Worm (Caenorhabditis elegans) whole organism, early embryonic: ENCODE data around the gene M142.5.

Experiments
- B0310.2 ChIP-seq: sonication (generic microtip); optimal IDR thresholded peaks from 2 replicates; lab custom pipeline; 2016; ENCODE audit warnings: mild to moderate bottlenecking, missing genetic modification characterization, missing compliant biosample characterization
- F13C5.2 ChIP-seq: sonication (generic microtip); optimal IDR thresholded peaks from 2 replicates; lab custom pipeline; 2017; ENCODE audit warnings: mild to moderate bottlenecking, missing genetic modification characterization, inconsistent platforms, missing compliant biosample characterization
- aly-1 ChIP-seq: sonication (generic microtip); optimal IDR thresholded peaks from 2 replicates; lab custom pipeline; 2016; ENCODE audit warnings: missing genetic modification characterization, missing compliant biosample characterization
- ama-1 ChIP-seq: fragments of 150-350 bp; optimal IDR thresholded peaks from 2 replicates; lab custom pipeline; 2014
- ceh-13 ChIP-seq: fragments of 200-800 bp; sonication (Bioruptor generic); optimal IDR thresholded peaks from 2 replicates; lab custom pipeline; 2018; ENCODE audit warnings: mild to moderate bottlenecking, missing genetic modification characterization, missing compliant biosample characterization
- ceh-36 ChIP-seq: sonication (generic microtip); optimal IDR thresholded peaks from 2 replicates; lab custom pipeline; 2016; ENCODE audit warnings: missing genetic modification characterization, inconsistent platforms, missing compliant biosample characterization
- ets-7 ChIP-seq: sonication (generic microtip); optimal IDR thresholded peaks from 2 replicates; lab custom pipeline; 2016; ENCODE audit warnings: missing genotype, missing genetic modification characterization, missing compliant biosample characterization
- flt-1 ChIP-seq: fragments of 200-800 bp; sonication (Bioruptor generic); IDR thresholded peaks from 2 replicates; pipeline ENCODE4 v1.3.6; 2022; ENCODE audit warnings: missing genetic modification characterization, missing compliant biosample characterization
- hmbx-1 ChIP-seq: sonication (generic microtip); optimal IDR thresholded peaks from 2 replicates; lab custom pipeline; 2016; ENCODE audit warnings: mild to moderate bottlenecking, missing genetic modification characterization, missing compliant biosample characterization
- hmg-4 ChIP-seq: fragments of 200-800 bp; sonication (Bioruptor generic); optimal IDR thresholded peaks from 2 replicates; lab custom pipeline; 2018; ENCODE audit warnings: mild to moderate bottlenecking, missing genetic modification characterization, missing compliant biosample characterization
- hnd-1 ChIP-seq: sonication (generic microtip); optimal IDR thresholded peaks from 2 replicates; lab custom pipeline; 2016; ENCODE audit warnings: missing genetic modification characterization, missing compliant biosample characterization
- pes-1 ChIP-seq: fragments of 200-800 bp; sonication (Bioruptor generic); IDR thresholded peaks from 2 replicates; pipeline ENCODE4 v1.3.6; 2022; ENCODE audit warnings: missing genetic modification reagents, missing genetic modification characterization, missing compliant biosample characterization
- scrt-1 ChIP-seq: fragments of 200-800 bp; sonication (Bioruptor generic); IDR thresholded peaks from 2 replicates; pipeline ENCODE4 v1.3.6; 2022; ENCODE audit warnings: missing genetic modification characterization, missing compliant biosample characterization
- sea-1 ChIP-seq: fragments of 200-800 bp; sonication (Bioruptor generic); conservative IDR thresholded peaks from 2 replicates; pipeline ENCODE4 v1.3.6; 2022; ENCODE audit warnings: missing genetic modification characterization, missing compliant biosample characterization
- tbx-11 ChIP-seq: fragments of 200-800 bp; sonication (Bioruptor generic); IDR thresholded peaks from 2 replicates; pipeline ENCODE4 v1.3.6; 2022; ENCODE audit warnings: missing genetic modification characterization, missing compliant biosample characterization
- tbx-37 ChIP-seq: fragments of 200-800 bp; sonication (Bioruptor generic); conservative IDR thresholded peaks from 2 replicates; pipeline ENCODE4 v1.3.6; 2022; ENCODE audit warnings: missing genetic modification reagents, missing genetic modification characterization, missing compliant biosample characterization
- tra-4 ChIP-seq: sonication (generic microtip); optimal IDR thresholded peaks from 2 replicates; lab custom pipeline; 2017; ENCODE audit warnings: missing genetic modification characterization, missing compliant biosample characterization

Gene M142.5

ce11 chrIII:10914971-10915370 is 16.0 kb upstream of the M142.5 start:
- no peak for TF ChIP-seq hmbx-1 (tag; lab: Kevin White, UChicago)

- TF ChIP-seq ama-1 = no peak
- no peak for TF ChIP-seq hmg-4 (GFP tag; lab: Kevin White, UChicago)
- TF ChIP-seq F13C5.2 (tag; lab: Kevin White, UChicago) = no peak
- TF ChIP-seq ceh-13 (GFP tag; lab: Kevin White, UChicago) = no peak
- no peak for TF ChIP-seq tbx-11 (GFP tag; lab: Robert Waterston, UW)
Observed at ce11 chrIII:10920044-10920443, 11.0 kb upstream of the M142.5 start, which contains the start of gene vab-7. Gene vab-7, plus strand, starts transcription at chrIII:10920344.

ce11 chrIII:10921474-10921873 is 9.5 kb upstream of the M142.5 start:
- TF ChIP-seq tra-4 (tag; lab: Kevin White, UChicago) (no peak), ets-7 (tag; lab: Kevin White, UChicago) (no peak), hmbx-1 (tag; lab: Kevin White, UChicago) (no peak), ceh-13 (GFP tag; lab: Kevin White, UChicago) (no peak), hnd-1 (tag; lab: Kevin White, UChicago) (no peak), B0310.2 (tag; lab: Kevin White, UChicago) (no peak), F13C5.2 (tag; lab: Kevin White, UChicago) (no peak), aly-1 (tag; lab: Kevin White, UChicago) (no peak)

ce11 chrIII:10923539-10923938 is 7.5 kb upstream of the M142.5 start:
- TF ChIP-seq B0310.2 (tag; lab: Kevin White, UChicago) (no peak), ama-1 (no peak), F13C5.2 (tag; lab: Kevin White, UChicago) (no peak), ceh-36 (tag; lab: Kevin White, UChicago) (no peak), aly-1 (tag; lab: Kevin White, UChicago) (no peak), hnd-1 (tag; lab: Kevin White, UChicago) (no peak), scrt-1 (GFP tag; lab: Robert Waterston, UW) (no peak), ets-7 (tag; lab: Kevin White, UChicago) (no peak)

- TF ChIP-seq hmg-4 (GFP tag; lab: Kevin White, UChicago) (no peak), hmbx-1 (tag; lab: Kevin White, UChicago) (no peak), flt-1 (no peak), tra-4 (tag; lab: Kevin White, UChicago) (no peak), pes-1 (GFP tag; lab: Robert Waterston, UW) (no peak), tbx-11 (GFP tag; lab: Robert Waterston, UW) (no peak)
Observed at ce11 chrIII:10933331-10933730, 2.3 kb downstream of the M142.5 start, which contains the start of gene M142.8. Gene M142.8, plus strand, starts transcription at chrIII:10933631.

- TF ChIP-seq sea-1 (GFP tag; lab: Robert Waterston, UW) (no peak), ama-1 (no peak), tbx-11 (GFP tag; lab: Robert Waterston, UW) (no peak), hnd-1 (tag; lab: Kevin White, UChicago) (no peak), flt-1 (no peak), hmbx-1 (tag; lab: Kevin White, UChicago) (no peak), pes-1 (GFP tag; lab: Robert Waterston, UW) (no peak), hmg-4 (GFP tag; lab: Kevin White, UChicago) (no peak), ets-7 (tag; lab: Kevin White, UChicago) (no peak), tbx-37 (no peak), scrt-1 (GFP tag; lab: Robert Waterston, UW) (no peak)
Observed at ce11 chrIII:10935944-10936343, 4.9 kb downstream of the M142.5 start, which contains the start of gene rle-1. Gene rle-1, plus strand, starts transcription at chrIII:10936244.

- TF ChIP-seq ceh-13 (GFP tag; lab: Kevin White, UChicago) (no peak), flt-1 (no peak), ama-1 (no peak), tbx-37 (no peak), scrt-1 (GFP tag; lab: Robert Waterston, UW) (no peak), tbx-11 (GFP tag; lab: Robert Waterston, UW) (no peak), B0310.2 (tag; lab: Kevin White, UChicago) (no peak), hnd-1 (tag; lab: Kevin White, UChicago) (no peak), ets-7 (tag; lab: Kevin White, UChicago) (no peak), sea-1 (GFP tag; lab: Robert Waterston, UW) (no peak), aly-1 (tag; lab: Kevin White, UChicago) (no peak), hmg-4 (GFP tag; lab: Kevin White, UChicago) (no peak), ceh-36 (tag; lab: Kevin White, UChicago) (no peak), F13C5.2 (tag; lab: Kevin White, UChicago) (no peak), hmbx-1 (tag; lab: Kevin White, UChicago) (no peak), pes-1 (GFP tag; lab: Robert Waterston, UW) (no peak), tra-4 (tag; lab: Kevin White, UChicago) (no peak)
Observed at ce11 chrIII:10939184-10939583, 8.2 kb downstream of the M142.5 start.

ce11 chrIII:10942905-10943304 is 11.9 kb downstream of the M142.5 start:
- TF ChIP-seq pes-1 (GFP tag; lab: Robert Waterston, UW) = no peak
- TF ChIP-seq ceh-36 (tag; lab: Kevin White, UChicago) = no peak
- TF ChIP-seq tra-4 (tag; lab: Kevin White, UChicago) = no peak
- no peak for TF ChIP-seq flt-1
- TF ChIP-seq B0310.2 (tag; lab: Kevin White, UChicago) = no peak
- no peak for TF ChIP-seq ets-7 (tag; lab: Kevin White, UChicago)
- TF ChIP-seq aly-1 (tag; lab: Kevin White, UChicago) = no peak
- no peak for TF ChIP-seq ceh-13 (GFP tag; lab: Kevin White, UChicago)
- TF ChIP-seq hmbx-1 (tag; lab: Kevin White, UChicago) = no peak
- no peak for TF ChIP-seq sea-1 (GFP tag; lab: Robert Waterston, UW)
- TF ChIP-seq hnd-1 (tag; lab: Kevin White, UChicago) = no peak
